Worm (Caenorhabditis elegans) whole organism, young adult: ENCODE results near the gene tif-1A.
A peak's percentile ranks its signal among the peaks of the same experiment; 100 is the strongest.
"Not testable (repeated sequence)": the region's sequence is repeated elsewhere in the genome, so short reads cannot be mapped to it uniquely, and the experiment has no call there.

ENCODE experiments used
- B0261.1 ChIP-seq: sonication (generic microtip); optimal IDR thresholded peaks from 2 replicates; lab custom pipeline; 2016; ENCODE audit warnings: mild to moderate bottlenecking, missing genetic modification characterization, moderate library complexity, missing compliant biosample characterization
- T26A5.8 ChIP-seq: sonication (generic microtip); optimal IDR thresholded peaks from 2 replicates; lab custom pipeline; 2016; ENCODE audit warnings: missing genetic modification characterization, missing compliant biosample characterization
- ama-1 ChIP-seq, 3 experiments: fragments of 150-350 bp in 1 of 3; sonication (generic microtip) in 2 of 3; optimal IDR thresholded peaks; 2 replicates each; lab custom pipeline; 2014 to 2018; ENCODE audit warnings: missing biosample characterization in 2 of 3, missing genetic modification characterization in 2 of 3, missing genetic modification reagents in 2 of 3
- athp-1 ChIP-seq: sonication (generic microtip); optimal IDR thresholded peaks from 2 replicates; lab custom pipeline; 2017; ENCODE audit warnings: mild to moderate bottlenecking, missing genetic modification characterization, missing compliant biosample characterization
- attf-6 ChIP-seq: fragments of 200-800 bp; sonication (Bioruptor generic); IDR thresholded peaks from 2 replicates; pipeline ENCODE4 v1.3.6; 2022; ENCODE audit warnings: missing genetic modification reagents, missing genetic modification characterization, missing compliant biosample characterization
- cebp-2 ChIP-seq: fragments of 200-800 bp; sonication (Bioruptor generic); IDR thresholded peaks from 2 replicates; pipeline ENCODE4 v1.3.6; 2022; ENCODE audit warnings: missing genetic modification characterization, missing compliant biosample characterization
- chd-7 ChIP-seq: sonication (generic microtip); optimal IDR thresholded peaks from 2 replicates; lab custom pipeline; 2016; ENCODE audit warnings: mild to moderate bottlenecking, missing genetic modification characterization, moderate library complexity, missing compliant biosample characterization
- dpl-1 ChIP-seq: fragments of 150-350 bp; optimal IDR thresholded peaks from 2 replicates; lab custom pipeline; 2014; ENCODE audit warnings: missing biosample characterization, missing genetic modification reagents, missing genetic modification characterization
- lin-35 ChIP-seq, 3 experiments: fragments of 150-350 bp in 2 of 3; sonication (generic microtip) in 1 of 3; optimal IDR thresholded peaks; 2 replicates each; lab custom pipeline; 2014 to 2018; ENCODE audit warnings: missing biosample characterization in 3 of 3, missing genetic modification characterization in 3 of 3, missing genetic modification reagents in 3 of 3
- lin-54 ChIP-seq: fragments of 200-800 bp; sonication (Bioruptor generic); optimal IDR thresholded peaks from 2 replicates; lab custom pipeline; 2018; ENCODE audit warnings: mild to moderate bottlenecking, missing genetic modification characterization, missing compliant biosample characterization
- pha-4 ChIP-seq: fragments of 150-350 bp; sonication (generic microtip); optimal IDR thresholded peaks from 2 replicates; lab custom pipeline; 2014; ENCODE audit warnings: missing biosample characterization, missing genetic modification reagents, missing genetic modification characterization
- snpc-4 ChIP-seq, 5 experiments: fragments of 150-350 bp in 1 of 5; sonication (generic microtip) in 4 of 5; optimal IDR thresholded peaks; 2 replicates each; lab custom pipeline; 2014 to 2018; ENCODE audit warnings: missing genetic modification characterization in 5 of 5, missing biosample characterization in 3 of 5, antibody characterized with exemption in 2 of 5, mild to moderate bottlenecking in 2 of 5, missing compliant biosample characterization in 2 of 5, missing genotype in 2 of 5, moderate library complexity in 2 of 5, missing genetic modification reagents in 1 of 5
- somi-1 ChIP-seq: fragments of 200-800 bp; sonication (Bioruptor generic); optimal IDR thresholded peaks from 2 replicates; lab custom pipeline; 2018; ENCODE audit warnings: mild to moderate bottlenecking, missing genetic modification characterization, missing compliant biosample characterization
- unc-62 ChIP-seq: fragments of 150-350 bp; optimal IDR thresholded peaks from 2 replicates; lab custom pipeline; 2014; ENCODE audit warnings: missing biosample characterization, missing genetic modification reagents, missing genetic modification characterization

ce11 chrIII:4001449-4001848 is 2.5 kb downstream of the tif-1A start:
- not testable (repeated sequence) for TF ChIP-seq B0261.1 (tag; lab: Kevin White, UChicago); unc-62 (GFP tag; lab: Kevin White, UChicago); somi-1 (GFP tag; lab: Kevin White, UChicago); chd-7 (tag; lab: Kevin White, UChicago); ama-1 (optimal IDR thresholded peaks at IDR 0.05; lab: Kevin White, UChicago); ama-1 (GFP tag; optimal IDR thresholded peaks at IDR 0.05; lab: Kevin White, UChicago); dpl-1 (GFP tag; lab: Kevin White, UChicago); pha-4 (tag; lab: Kevin White, UChicago); cebp-2 (GFP tag; lab: Robert Waterston, UW); athp-1; lin-54 (GFP tag; lab: Kevin White, UChicago); T26A5.8; snpc-4 (GFP tag; optimal IDR thresholded peaks at IDR 0.05; lab: Kevin White, UChicago); attf-6 (GFP tag; lab: Robert Waterston, UW); lin-35 (GFP tag; optimal IDR thresholded peaks at IDR 0.05; lab: Kevin White, UChicago)
- TF ChIP-seq snpc-4 (tag; optimal IDR thresholded peaks at IDR 0.05; lab: Kevin White, UChicago), result peak in 3 of 4 experiments; percentile 16 to 78 (median 66)
